Worm (Caenorhabditis elegans) whole organism, L1 larva: ENCODE measurements around the gene B0457.6.

ENCODE experiments used
- C16A3.4 ChIP-seq: fragments of 150-350 bp; optimal IDR thresholded peaks from 2 replicates; lab custom pipeline; 2014; ENCODE audit warnings: missing biosample characterization, missing genetic modification characterization
- ama-1 ChIP-seq: fragments of 150-350 bp; optimal IDR thresholded peaks from 2 replicates; lab custom pipeline; 2014
- blmp-1 ChIP-seq: fragments of 150-350 bp; optimal IDR thresholded peaks from 2 replicates; lab custom pipeline; 2014; ENCODE audit warnings: missing biosample characterization, missing genetic modification characterization
- ceh-88 ChIP-seq: fragments of 200-800 bp; sonication (Bioruptor generic); IDR thresholded peaks from 2 replicates; pipeline ENCODE4 v1.3.6; 2022; ENCODE audit warnings: missing genetic modification characterization, missing compliant biosample characterization
- ceh-90 ChIP-seq: sonication (generic microtip); optimal IDR thresholded peaks from 2 replicates; lab custom pipeline; 2016; ENCODE audit warnings: missing genetic modification characterization, missing compliant biosample characterization
- dpl-1 ChIP-seq, 3 experiments: fragments of 150-350 bp in 2 of 3; sonication (generic microtip) in 1 of 3; optimal IDR thresholded peaks; 2 replicates each; lab custom pipeline; 2014 to 2017; ENCODE audit warnings: missing biosample characterization in 3 of 3, missing genetic modification characterization in 3 of 3, missing genetic modification reagents in 3 of 3
- dsc-1 ChIP-seq: sonication (generic microtip); optimal IDR thresholded peaks from 2 replicates; lab custom pipeline; 2016; ENCODE audit warnings: mild to moderate bottlenecking, missing genetic modification characterization, missing compliant biosample characterization
- efl-1 ChIP-seq, 4 experiments: fragments of 150-350 bp; optimal IDR thresholded peaks in 3 of 4; peaks in 1 of 4; 1 replicate in 1 of 4; 2 replicates in 3 of 4; lab custom pipeline; 2014; ENCODE audit warnings: missing biosample characterization in 2 of 4, missing genetic modification characterization in 2 of 4, missing genetic modification reagents in 2 of 4
- ets-5 ChIP-seq: fragments of 200-800 bp; sonication (Bioruptor generic); IDR thresholded peaks from 2 replicates; pipeline ENCODE4 v1.3.6; 2022; ENCODE audit warnings: missing genetic modification characterization, missing compliant biosample characterization
- fkh-10 ChIP-seq: sonication (generic microtip); optimal IDR thresholded peaks from 2 replicates; lab custom pipeline; 2017; ENCODE audit warnings: missing biosample characterization, missing genetic modification reagents, missing genetic modification characterization
- fkh-4 ChIP-seq: sonication (generic microtip); optimal IDR thresholded peaks from 2 replicates; lab custom pipeline; 2016; ENCODE audit warnings: missing compliant biosample characterization, missing genetic modification characterization, borderline replicate concordance
- fkh-8 ChIP-seq: sonication (generic microtip); optimal IDR thresholded peaks from 2 replicates; lab custom pipeline; 2016; ENCODE audit warnings: mild to moderate bottlenecking, missing genetic modification characterization, missing compliant biosample characterization
- fos-1 ChIP-seq: fragments of 150-350 bp; optimal IDR thresholded peaks from 2 replicates; lab custom pipeline; 2014; ENCODE audit warnings: missing biosample characterization, missing genetic modification characterization
- hpl-2 ChIP-seq: fragments of 150-350 bp; optimal IDR thresholded peaks from 2 replicates; lab custom pipeline; 2014; ENCODE audit warnings: missing biosample characterization, missing genetic modification reagents, missing genetic modification characterization
- irx-1 ChIP-seq: sonication (generic microtip); optimal IDR thresholded peaks from 2 replicates; lab custom pipeline; 2016; ENCODE audit warnings: missing genetic modification characterization, missing compliant biosample characterization
- isw-1 ChIP-seq: fragments of 200-800 bp; sonication (Bioruptor generic); IDR thresholded peaks from 2 replicates; pipeline ENCODE4 v1.3.6; 2022; ENCODE audit warnings: missing genetic modification characterization, missing compliant biosample characterization
- lin-13 ChIP-seq: fragments of 150-350 bp; optimal IDR thresholded peaks from 2 replicates; lab custom pipeline; 2014; ENCODE audit warnings: missing biosample characterization, missing genetic modification reagents, missing genetic modification characterization
- lin-14 ChIP-seq: fragments of 200-800 bp; sonication (Bioruptor generic); optimal IDR thresholded peaks from 2 replicates; lab custom pipeline; 2018; ENCODE audit warnings: mild to moderate bottlenecking, missing genetic modification characterization, moderate library complexity, missing compliant biosample characterization
- lin-35 ChIP-seq, 2 experiments: fragments of 150-350 bp; optimal IDR thresholded peaks; 2 replicates each; lab custom pipeline; 2014; ENCODE audit warnings: missing biosample characterization in 2 of 2, missing genetic modification characterization in 2 of 2, missing genetic modification reagents in 2 of 2
- lsy-2 ChIP-seq, 2 experiments: fragments of 150-350 bp; optimal IDR thresholded peaks; 2 replicates each; lab custom pipeline; 2014; ENCODE audit warnings: missing biosample characterization in 2 of 2, missing genetic modification characterization in 2 of 2
- mef-2 ChIP-seq: fragments of 150-350 bp; optimal IDR thresholded peaks from 2 replicates; lab custom pipeline; 2014; ENCODE audit warnings: missing biosample characterization, missing genetic modification characterization
- nhr-12 ChIP-seq: sonication (generic microtip); optimal IDR thresholded peaks from 2 replicates; lab custom pipeline; 2017; ENCODE audit warnings: missing biosample characterization, missing genetic modification characterization
- nhr-20 ChIP-seq: sonication (generic microtip); optimal IDR thresholded peaks from 2 replicates; lab custom pipeline; 2016; ENCODE audit warnings: mild to moderate bottlenecking, missing genetic modification characterization, missing compliant biosample characterization
- nhr-28 ChIP-seq: fragments of 150-350 bp; optimal IDR thresholded peaks from 2 replicates; lab custom pipeline; 2014; ENCODE audit warnings: missing biosample characterization, missing genetic modification characterization
- nhr-47 ChIP-seq: sonication (generic microtip); optimal IDR thresholded peaks from 2 replicates; lab custom pipeline; 2016; ENCODE audit warnings: mild to moderate bottlenecking, missing genetic modification characterization, moderate library complexity, missing compliant biosample characterization
- nhr-71 ChIP-seq: sonication (generic microtip); optimal IDR thresholded peaks from 2 replicates; lab custom pipeline; 2016; ENCODE audit warnings: mild to moderate bottlenecking, missing genetic modification characterization, moderate library complexity, missing compliant biosample characterization
- nhr-76 ChIP-seq: sonication (generic microtip); optimal IDR thresholded peaks from 2 replicates; lab custom pipeline; 2017; ENCODE audit warnings: missing biosample characterization, missing genetic modification characterization
- snpc-4 ChIP-seq: fragments of 150-350 bp; optimal IDR thresholded peaks from 2 replicates; lab custom pipeline; 2014; ENCODE audit warnings: missing biosample characterization, missing genetic modification characterization
- snu-23 ChIP-seq: sonication (generic microtip); optimal IDR thresholded peaks from 2 replicates; lab custom pipeline; 2016; ENCODE audit warnings: missing genetic modification characterization, missing compliant biosample characterization
- sox-4 ChIP-seq: sonication (generic microtip); optimal IDR thresholded peaks from 2 replicates; lab custom pipeline; 2016; ENCODE audit warnings: missing genetic modification characterization, missing compliant biosample characterization
- sptf-1 ChIP-seq: fragments of 150-350 bp; optimal IDR thresholded peaks from 2 replicates; lab custom pipeline; 2014; ENCODE audit warnings: missing biosample characterization, missing genetic modification characterization
- swsn-7 ChIP-seq: sonication (generic microtip); optimal IDR thresholded peaks from 2 replicates; lab custom pipeline; 2016; ENCODE audit warnings: missing genetic modification characterization, missing compliant biosample characterization
- unc-130 ChIP-seq: fragments of 150-350 bp; optimal IDR thresholded peaks from 2 replicates; lab custom pipeline; 2017; ENCODE audit warnings: missing biosample characterization, missing genetic modification characterization, inconsistent platforms
- unc-86 ChIP-seq: sonication (generic microtip); optimal IDR thresholded peaks from 2 replicates; lab custom pipeline; 2016; ENCODE audit warnings: missing genetic modification characterization, missing compliant biosample characterization
- unc-98 ChIP-seq: fragments of 200-800 bp; sonication (Bioruptor generic); IDR thresholded peaks from 2 replicates; pipeline ENCODE4 v1.3.6; 2022; ENCODE audit warnings: missing genetic modification characterization, missing compliant biosample characterization
- vab-15 ChIP-seq: sonication (generic microtip); optimal IDR thresholded peaks from 2 replicates; lab custom pipeline; 2017; ENCODE audit warnings: missing genotype, mild to moderate bottlenecking, missing genetic modification characterization, missing compliant biosample characterization
- xbp-1 ChIP-seq: sonication (generic microtip); optimal IDR thresholded peaks from 2 replicates; lab custom pipeline; 2016; ENCODE audit warnings: missing genetic modification characterization, missing compliant biosample characterization

B0457.6 gene

DNA sequence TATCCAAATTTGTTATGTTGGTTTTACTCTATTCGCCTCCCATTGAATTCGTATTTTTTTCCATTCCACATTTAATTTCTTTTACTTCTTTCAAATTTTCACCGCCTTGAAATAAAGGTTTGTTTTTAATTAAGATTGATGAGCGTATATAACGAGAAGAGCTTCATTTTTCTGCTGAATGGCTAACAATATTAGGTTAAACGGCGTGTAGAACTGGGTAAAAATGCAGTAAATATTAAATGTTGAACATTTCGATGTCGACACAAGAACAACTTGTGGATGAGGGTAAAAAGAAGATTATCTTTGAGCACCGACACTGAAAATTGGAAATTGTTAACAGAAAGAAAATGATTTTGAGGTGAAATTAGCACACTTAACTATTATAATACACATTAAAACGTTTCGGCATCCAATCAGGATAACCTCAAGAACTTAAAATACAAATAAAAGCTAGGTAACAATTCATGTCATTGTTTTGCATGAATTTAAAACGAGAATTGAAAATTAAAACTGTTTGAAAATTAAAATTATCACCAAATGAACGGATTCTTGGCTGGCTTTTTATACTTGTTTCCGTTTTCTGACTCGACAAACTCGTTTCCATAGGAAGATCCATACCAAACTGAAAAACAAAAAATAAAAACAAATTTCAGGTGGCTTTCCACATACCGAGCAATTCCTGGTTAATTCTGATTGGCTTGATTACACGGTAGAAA is 16.8 kb downstream of the B0457.6 start:
- TF ChIP-seq vab-15 = no peak
- no peak for TF ChIP-seq nhr-12
- TF ChIP-seq mef-2 = no peak
- TF ChIP-seq, all 84 proteins: peak for 0

DNA sequence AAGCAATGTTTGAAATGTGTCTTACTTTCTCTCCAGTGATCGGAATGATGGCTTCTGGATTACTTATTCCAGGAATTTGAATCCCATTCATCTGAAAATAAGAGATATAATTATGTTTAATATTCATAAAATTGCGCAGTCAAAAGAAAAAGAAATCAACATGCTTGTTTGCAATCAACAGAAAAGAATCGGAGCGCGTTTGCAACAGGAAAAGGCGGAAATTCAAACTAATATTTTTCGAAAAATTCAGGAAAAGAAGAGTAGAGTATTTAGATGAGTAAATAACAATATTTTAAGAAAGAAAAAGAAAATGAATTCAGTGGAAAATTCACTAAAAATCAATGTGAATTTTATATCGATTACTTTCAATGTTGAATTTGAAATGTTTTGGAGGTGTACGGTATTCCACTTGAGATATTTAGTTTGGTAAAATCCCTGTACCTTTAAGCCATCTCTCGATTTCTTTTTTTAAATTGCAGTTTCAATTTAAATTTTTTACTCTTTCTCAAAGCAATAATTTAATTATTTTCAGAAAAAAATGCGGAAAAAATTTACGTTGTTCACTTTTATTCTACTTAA is 18.2 kb downstream of the B0457.6 start, which contains the start of the genes set-17 and T21B10.4:
Gene set-17, minus strand, starts transcription at position 127 of the 579 bp plus-strand sequence.
Gene T21B10.4, plus strand, starts transcription at position 533 of the 579 bp plus-strand sequence.
- peak; percentile 51 for TF ChIP-seq C16A3.4 (tag; lab: Kevin White, UChicago)
- no peak for TF ChIP-seq dsc-1 (tag; lab: Kevin White, UChicago)
- TF ChIP-seq lin-35 (GFP tag; optimal IDR thresholded peaks at IDR 0.05; lab: Kevin White, UChicago) = peak; percentile 76 to 94
- TF ChIP-seq nhr-47 (tag; lab: Kevin White, UChicago) = peak; percentile 26
- peak; percentile 34 for TF ChIP-seq nhr-20 (tag; lab: Kevin White, UChicago)
- peak; percentile 72 to 90 (median 85) for TF ChIP-seq dpl-1 (GFP tag; optimal IDR thresholded peaks at IDR 0.05; lab: Kevin White, UChicago)
- TF ChIP-seq isw-1 (GFP tag; lab: Robert Waterston, UW) = no peak
- no peak for TF ChIP-seq xbp-1
- TF ChIP-seq blmp-1 = peak; percentile 39
- TF ChIP-seq lsy-2 (tag; optimal IDR thresholded peaks at IDR 0.05; lab: Kevin White, UChicago) = peak; percentile 24 to 67
- peak; percentile 16 to 87 for TF ChIP-seq efl-1 (optimal IDR thresholded peaks at IDR 0.05; lab: Kevin White, UChicago)
- peak; percentile 86 to 98 for TF ChIP-seq efl-1 (GFP tag; optimal IDR thresholded peaks at IDR 0.05 in 1 of 2; lab: Kevin White, UChicago)
- peak; percentile 1 for TF ChIP-seq swsn-7 (tag; lab: Kevin White, UChicago)
- no peak for TF ChIP-seq unc-86 (tag; lab: Kevin White, UChicago)
- no peak for TF ChIP-seq fkh-4 (tag; lab: Kevin White, UChicago)
- no peak for TF ChIP-seq mef-2
- TF ChIP-seq snu-23 (GFP tag; lab: Kevin White, UChicago) = peak; percentile 11
- TF ChIP-seq sptf-1 (tag; lab: Kevin White, UChicago) = no peak
- TF ChIP-seq nhr-71 (tag; lab: Kevin White, UChicago) = peak; percentile 37
- no peak for TF ChIP-seq ceh-88 (GFP tag; lab: Robert Waterston, UW)
- no peak for TF ChIP-seq fos-1 (tag; lab: Kevin White, UChicago)
- peak; percentile 24 for TF ChIP-seq sox-4
- TF ChIP-seq nhr-76 (tag; lab: Kevin White, UChicago) = no peak
- TF ChIP-seq nhr-12 = no peak
- TF ChIP-seq ama-1 = no peak
- TF ChIP-seq fkh-8 (tag; lab: Kevin White, UChicago) = no peak

DNA sequence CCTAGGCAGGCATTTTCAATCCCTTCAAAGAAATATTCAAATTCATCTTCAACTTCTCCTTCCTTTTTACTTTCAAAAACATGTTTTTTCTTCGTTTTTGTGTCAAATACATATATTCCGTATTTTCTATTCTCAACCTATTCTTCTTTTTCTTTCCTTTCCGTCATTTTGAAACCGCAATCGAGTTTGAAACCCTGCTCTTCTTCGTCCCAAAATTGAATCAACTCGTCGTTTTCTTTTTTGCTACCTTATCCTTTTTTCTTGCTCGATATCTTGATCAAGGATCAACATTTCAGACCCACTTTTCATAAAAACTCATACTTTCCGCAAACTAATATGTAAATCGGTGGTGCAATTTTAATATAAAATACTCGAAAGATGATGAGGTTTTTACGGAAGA is 22.9 kb downstream of the B0457.6 start:
- TF ChIP-seq swsn-7 (tag; lab: Kevin White, UChicago) = no peak
- peak; percentile 61 for TF ChIP-seq fkh-10 (GFP tag; lab: Kevin White, UChicago)
- no peak for TF ChIP-seq unc-86 (tag; lab: Kevin White, UChicago)
- no peak for TF ChIP-seq irx-1
- TF ChIP-seq lin-14 = peak; percentile 42
- no peak for TF ChIP-seq ceh-90 (tag; lab: Kevin White, UChicago)
- no peak for TF ChIP-seq unc-98 (GFP tag; lab: Robert Waterston, UW)
- TF ChIP-seq hpl-2 (GFP tag; lab: Kevin White, UChicago) = no peak

DNA sequence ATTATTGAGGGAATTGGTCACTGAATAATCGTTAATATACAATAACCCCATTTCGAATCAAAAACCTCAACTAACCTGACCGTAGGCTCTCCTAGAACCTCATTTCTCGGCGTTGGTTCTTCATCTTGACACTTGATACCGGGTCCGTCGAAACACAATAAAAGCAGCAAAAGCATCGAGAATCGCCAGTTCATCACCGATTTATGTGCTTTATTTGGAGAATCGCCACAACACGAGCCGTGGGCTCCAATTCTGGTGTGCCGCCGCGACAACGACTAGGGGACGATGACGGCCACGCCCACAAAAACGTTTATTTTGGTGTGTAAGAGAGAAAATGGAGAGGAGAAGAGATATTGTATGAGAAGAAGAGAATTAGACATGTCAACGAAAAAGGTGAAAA is 25.2 kb downstream of the B0457.6 start, which contains the start of gene cutl-15:
Gene cutl-15, minus strand, starts transcription at position 298 of the 400 bp plus-strand sequence.
- TF ChIP-seq ets-5 (GFP tag; lab: Robert Waterston, UW) = no peak
- TF ChIP-seq lin-13 (GFP tag; lab: Kevin White, UChicago) = no peak
- TF ChIP-seq unc-130 (tag; lab: Kevin White, UChicago) = no peak
- TF ChIP-seq nhr-28 (tag; lab: Kevin White, UChicago) = no peak
- TF ChIP-seq snpc-4 (tag; lab: Kevin White, UChicago) = no peak
- TF ChIP-seq nhr-20 (tag; lab: Kevin White, UChicago) = no peak
